Worm (Caenorhabditis elegans): ENCODE measurements around the gene srsx-31.

DNA sequence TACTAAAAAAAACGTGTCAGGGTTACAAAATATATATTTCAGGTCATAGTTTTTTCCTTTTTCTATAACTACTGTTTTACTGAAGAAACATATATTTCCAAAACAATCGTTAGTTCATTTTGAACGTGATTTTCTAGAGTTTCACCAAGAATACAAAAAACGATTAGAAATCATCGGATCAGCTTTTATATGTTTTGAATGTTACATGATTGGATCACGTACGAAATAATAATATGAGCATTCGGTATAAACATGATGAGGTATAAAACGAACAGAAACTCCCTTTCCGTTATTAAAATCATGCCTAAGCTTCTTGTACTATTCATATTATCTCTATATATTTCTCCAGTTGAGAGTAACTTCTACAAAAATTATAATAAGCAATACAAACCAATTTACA lies 18.0 kb upstream of the srsx-31 start, which contains the start of gene clec-223:
- TF ChIP-seq nhr-11 (tag; optimal IDR thresholded peaks at IDR 0.05) (no peak), nhr-237 (tag; optimal IDR thresholded peaks at IDR 0.05) (no peak), nhr-12 (tag; optimal IDR thresholded peaks at IDR 0.05) (no peak), C16A3.4 (tag; optimal IDR thresholded peaks at IDR 0.05) (no peak), snu-23 (GFP tag; optimal IDR thresholded peaks at IDR 0.05) (no peak), ztf-11 (tag; optimal IDR thresholded peaks at IDR 0.05) (no peak), hlh-17 (GFP tag; optimal IDR thresholded peaks at IDR 0.05; ENCODE audit: borderline replicate concordance) (no peak), fos-1 (tag; optimal IDR thresholded peaks at IDR 0.05) (no peak), elt-2 (tag; optimal IDR thresholded peaks at IDR 0.05) (no peak), snpc-4 (tag; optimal IDR thresholded peaks at IDR 0.05) (no peak), unc-98 (GFP tag; IDR thresholded peaks at IDR 0.05) (no peak), fkh-8 (tag; optimal IDR thresholded peaks at IDR 0.05) (no peak), F16B12.6 (tag; optimal IDR thresholded peaks at IDR 0.05) (no peak), alr-1 (tag; optimal IDR thresholded peaks at IDR 0.05; ENCODE audit: borderline replicate concordance) (no peak)

All from whole organism, L1 larva.